Fruit fly (Drosophila melanogaster): Measurements from ENCODE around the gene BBS5.

BBS5 gene

dm6 chr3R:4835315-4835714 lies 19.2 kb downstream of the BBS5 start (continued):
- TF ChIP-seq salm (tag; optimal IDR thresholded peaks at IDR 0.05) (no peak), psq (GFP tag; optimal IDR thresholded peaks at IDR 0.05) (no peak), Bgb (GFP tag; IDR thresholded peaks at IDR 0.05; ENCODE audit: partially characterized antibody) (0 out of 2 replicates have a peak, but pooled peaks have one; percentile 34), ase (GFP tag; IDR thresholded peaks at IDR 0.05) (no peak), Dref (GFP tag; IDR thresholded peaks at IDR 0.05) (no peak), Nf-YC (tag; optimal IDR thresholded peaks at IDR 0.05) (peak; percentile 99), gsb-n (tag; optimal IDR thresholded peaks at IDR 0.05) (peak; percentile 16), vvl (GFP tag; IDR thresholded peaks at IDR 0.05) (no peak), ab (GFP tag; optimal IDR thresholded peaks at IDR 0.05) (no peak), Sry-β (GFP tag; optimal IDR thresholded peaks at IDR 0.05) (no peak), tap (tag; optimal IDR thresholded peaks at IDR 0.05) (no peak), run (tag; optimal IDR thresholded peaks at IDR 0.05) (no peak), zen (tag; optimal IDR thresholded peaks at IDR 0.05) (peak; percentile 91), CG9215 (GFP tag; IDR thresholded peaks at IDR 0.05) (no peak), cg (GFP tag; optimal IDR thresholded peaks at IDR 0.05) (peak; percentile 38), GATAe (GFP tag; conservative IDR thresholded peaks at IDR 0.05) (no peak), sens-2 (GFP tag; IDR thresholded peaks at IDR 0.05) (no peak), lilli (GFP tag; optimal IDR thresholded peaks at IDR 0.05) (no peak), HLH4C (GFP tag; IDR thresholded peaks at IDR 0.05; ENCODE audit: partially characterized antibody) (0 out of 3 replicates have a peak, but pooled peaks have one; percentile 28), pb (GFP tag; optimal IDR thresholded peaks at IDR 0.05) (no peak), CG18764 (GFP tag; optimal IDR thresholded peaks at IDR 0.05) (no peak), gcm2 (GFP tag; optimal IDR thresholded peaks at IDR 0.05) (no peak), CG8765 (GFP tag; IDR thresholded peaks at IDR 0.05) (no peak), H15 (GFP tag; IDR thresholded peaks at IDR 0.05) (no peak), danr (GFP tag; IDR thresholded peaks at IDR 0.05) (no peak), fd96Cb (tag; optimal IDR thresholded peaks at IDR 0.05) (no peak), CG10431 (GFP tag; optimal IDR thresholded peaks at IDR 0.05) (no peak), CG5180 (GFP tag; optimal IDR thresholded peaks at IDR 0.05) (no peak), wor (GFP tag; IDR thresholded peaks at IDR 0.05) (no peak), gcm (GFP tag; optimal IDR thresholded peaks at IDR 0.05) (peak; percentile 0), sr (GFP tag; IDR thresholded peaks at IDR 0.05) (no peak), CG15073 (GFP tag; optimal IDR thresholded peaks at IDR 0.05) (no peak), CG17829 (tag; optimal IDR thresholded peaks at IDR 0.05) (no peak), CG2678 (tag; optimal IDR thresholded peaks at IDR 0.05) (no peak), CG2199 (GFP tag; IDR thresholded peaks at IDR 0.05) (peak; percentile 92), gro (GFP tag; optimal IDR thresholded peaks at IDR 0.05) (no peak), HLH3B (GFP tag; IDR thresholded peaks at IDR 0.05) (no peak), CG6683 (GFP tag; optimal IDR thresholded peaks at IDR 0.05) (no peak), kni (GFP tag; optimal IDR thresholded peaks at IDR 0.05) (peak; percentile 5), CG9932 (GFP tag; IDR thresholded peaks at IDR 0.05) (no peak), CG2875 (GFP tag; optimal IDR thresholded peaks at IDR 0.05) (no peak), CG7357 (GFP tag; IDR thresholded peaks at IDR 0.05) (no peak), sna (GFP tag; IDR thresholded peaks at IDR 0.05; ENCODE audit: partially characterized antibody) (peak; percentile 59; the same call in 1 of the 2 replicates), CG3281 (GFP tag; optimal IDR thresholded peaks at IDR 0.05) (no peak), CG10654 (GFP tag; optimal IDR thresholded peaks at IDR 0.05) (no peak), tx (GFP tag; optimal IDR thresholded peaks at IDR 0.05) (no peak), Med (GFP tag) (peak; percentile 55), pita (GFP tag; optimal IDR thresholded peaks at IDR 0.05) (no peak), nom (GFP tag; optimal IDR thresholded peaks at IDR 0.05) (no peak), aop (GFP tag; IDR thresholded peaks at IDR 0.05) (no peak), az2 (GFP tag; optimal IDR thresholded peaks at IDR 0.05) (no peak), Meics (GFP tag; optimal IDR thresholded peaks at IDR 0.05) (no peak)
